Fruit fly (Drosophila melanogaster) whole organism, embryonic: ENCODE measurements around the gene CG16790.
A peak's percentile ranks its signal among the peaks of the same experiment; 100 is the strongest.

Source experiments
- B-H2 ChIP-seq: fragments of 200-800 bp; sonication (Bioruptor generic); optimal IDR thresholded peaks from 2 replicates; lab custom pipeline; 2018; ENCODE audit warnings: missing biosample characterization, mild to moderate bottlenecking, missing genetic modification characterization
- Blimp-1 ChIP-seq: fragments of 200-800 bp; sonication (Bioruptor generic); optimal IDR thresholded peaks from 3 replicates; lab custom pipeline; 2018; ENCODE audit warnings: missing biosample characterization, missing genetic modification characterization, mild to moderate bottlenecking, moderate library complexity, missing genetic modification reagents
- Bteb2 ChIP-seq: fragments of 200-800 bp; sonication (Bioruptor generic); optimal IDR thresholded peaks from 2 replicates; lab custom pipeline; 2016; ENCODE audit warnings: missing biosample characterization, missing genetic modification characterization
- C15 ChIP-seq: fragments of 200-800 bp; sonication (Bioruptor generic); IDR thresholded peaks from 3 replicates; pipeline ENCODE4 v1.3.6; 2022; ENCODE audit warnings: missing biosample characterization, missing genetic modification characterization
- CG10431 ChIP-seq: fragments of 200-800 bp; sonication (Bioruptor generic); optimal IDR thresholded peaks from 3 replicates; lab custom pipeline; 2018; ENCODE audit warnings: missing biosample characterization, mild to moderate bottlenecking, missing genetic modification characterization
- CG12299 ChIP-seq: fragments of 200-800 bp; sonication (Bioruptor generic); optimal IDR thresholded peaks from 2 replicates; lab custom pipeline; 2018; ENCODE audit warnings: missing biosample characterization, mild to moderate bottlenecking, missing genetic modification characterization
- CG14014 ChIP-seq: fragments of 200-800 bp; sonication (Bioruptor generic); IDR thresholded peaks from 2 replicates; pipeline ENCODE4 v1.3.6; 2022; ENCODE audit warnings: missing biosample characterization, missing genetic modification characterization
- CG14050 ChIP-seq: fragments of 200-800 bp; sonication (Bioruptor generic); IDR thresholded peaks from 3 replicates; pipeline ENCODE4 v1.3.6; 2022; ENCODE audit warnings: missing biosample characterization, missing genetic modification characterization
- CG15696 ChIP-seq: fragments of 200-800 bp; sonication (Bioruptor generic); optimal IDR thresholded peaks from 2 replicates; lab custom pipeline; 2019; ENCODE audit warnings: missing biosample characterization, mild to moderate bottlenecking, missing genetic modification characterization, moderate library complexity
- CG1647 ChIP-seq: fragments of 200-800 bp; sonication (Bioruptor generic); optimal IDR thresholded peaks from 3 replicates; lab custom pipeline; 2016; ENCODE audit warnings: missing biosample characterization, missing genetic modification characterization
- CG18011 ChIP-seq: fragments of 200-800 bp; sonication (Bioruptor generic); optimal IDR thresholded peaks from 2 replicates; lab custom pipeline; 2017; ENCODE audit warnings: missing biosample characterization, missing genetic modification characterization, mild to moderate bottlenecking, moderate library complexity, missing genotype
- CG4854 ChIP-seq: fragments of 200-800 bp; sonication (Bioruptor generic); optimal IDR thresholded peaks from 2 replicates; lab custom pipeline; 2016; ENCODE audit warnings: missing biosample characterization, missing genetic modification characterization, inconsistent platforms
- CG5180 ChIP-seq: fragments of 200-800 bp; sonication (Bioruptor generic); optimal IDR thresholded peaks from 3 replicates; lab custom pipeline; 2017; ENCODE audit warnings: missing biosample characterization, missing genetic modification characterization, mild to moderate bottlenecking, moderate library complexity, missing genetic modification reagents
- CG6765 ChIP-seq: fragments of 200-800 bp; sonication (Bioruptor generic); optimal IDR thresholded peaks from 3 replicates; lab custom pipeline; 2017; ENCODE audit warnings: missing biosample characterization, mild to moderate bottlenecking, missing genetic modification characterization
- CG8089 ChIP-seq: fragments of 200-800 bp; sonication (Bioruptor generic); optimal IDR thresholded peaks from 3 replicates; lab custom pipeline; 2016; ENCODE audit warnings: missing biosample characterization, missing genetic modification characterization
- CG8478 ChIP-seq: fragments of >200 bp; optimal IDR thresholded peaks from 2 replicates; lab custom pipeline; 2018
- CG9797 ChIP-seq: fragments of 200-800 bp; sonication (Bioruptor generic); optimal IDR thresholded peaks from 3 replicates; lab custom pipeline; 2018; ENCODE audit warnings: missing biosample characterization, mild to moderate bottlenecking, missing genetic modification characterization
- CrebB ChIP-seq: fragments of 200-800 bp; sonication (Bioruptor generic); optimal IDR thresholded peaks from 3 replicates; lab custom pipeline; 2018; ENCODE audit warnings: missing biosample characterization, mild to moderate bottlenecking, missing genetic modification characterization
- Doc2 ChIP-seq: fragments of 200-800 bp; sonication (Bioruptor generic); IDR thresholded peaks from 2 replicates; pipeline ENCODE4 v1.3.6; 2022; ENCODE audit warnings: missing biosample characterization, missing genetic modification characterization
- Dref ChIP-seq: fragments of 200-800 bp; sonication (Bioruptor generic); IDR thresholded peaks from 2 replicates; pipeline ENCODE4 v1.3.6; 2022; ENCODE audit warnings: missing biosample characterization, missing genetic modification characterization
- Ets65A ChIP-seq: fragments of 200-800 bp; sonication (Bioruptor generic); peaks from one replicate; lab custom pipeline; 2016; ENCODE audit warnings: missing biosample characterization, missing genetic modification characterization
- Fer1 ChIP-seq: fragments of 200-800 bp; sonication (Bioruptor generic); optimal IDR thresholded peaks from 2 replicates; lab custom pipeline; 2017; ENCODE audit warnings: missing biosample characterization, mild to moderate bottlenecking, missing genetic modification characterization
- Hsf ChIP-seq: fragments of 200-800 bp; sonication (Bioruptor generic); optimal IDR thresholded peaks from 3 replicates; lab custom pipeline; 2016; ENCODE audit warnings: missing biosample characterization, missing genetic modification characterization
- Neu2 ChIP-seq: fragments of 200-800 bp; sonication (Bioruptor generic); optimal IDR thresholded peaks from 3 replicates; lab custom pipeline; 2016; ENCODE audit warnings: missing biosample characterization, missing genetic modification characterization, borderline replicate concordance
- NfI ChIP-seq: fragments of 200-800 bp; sonication (Bioruptor generic); optimal IDR thresholded peaks from 3 replicates; lab custom pipeline; 2018; ENCODE audit warnings: missing biosample characterization, mild to moderate bottlenecking, missing genetic modification characterization, moderate library complexity
- Pdp1 ChIP-seq, 2 experiments: fragments of 200-800 bp; sonication (Bioruptor generic); optimal IDR thresholded peaks; 3 replicates each; lab custom pipeline; 2016; ENCODE audit warnings: missing biosample characterization in 2 of 2, missing genetic modification characterization in 2 of 2, mild to moderate bottlenecking in 1 of 2, moderate library complexity in 1 of 2
- Sry-δ ChIP-seq: fragments of 200-800 bp; sonication (Bioruptor generic); optimal IDR thresholded peaks from 2 replicates; lab custom pipeline; 2016; ENCODE audit warnings: missing biosample characterization, missing genetic modification characterization
- Tbp ChIP-seq: fragments of >200 bp; optimal IDR thresholded peaks from 2 replicates; lab custom pipeline; 2018; ENCODE audit warnings: missing biosample characterization, missing genetic modification characterization
- al ChIP-seq: fragments of 200-800 bp; sonication (Bioruptor generic); IDR thresholded peaks from 2 replicates; pipeline ENCODE4 v1.3.6; 2022; ENCODE audit warnings: missing biosample characterization, missing genetic modification characterization
- amos ChIP-seq: fragments of 200-800 bp; sonication (Bioruptor generic); IDR thresholded peaks from 2 replicates; pipeline ENCODE4 v1.3.6; 2022; ENCODE audit warnings: missing biosample characterization, missing genetic modification characterization; ENCODE audit not compliant: partially characterized antibody
- aop ChIP-seq: fragments of 200-800 bp; sonication (Bioruptor generic); IDR thresholded peaks from 2 replicates; pipeline ENCODE4 v1.3.6; 2022; ENCODE audit warnings: missing biosample characterization, missing genetic modification characterization
- ap ChIP-seq: fragments of 200-800 bp; sonication (Bioruptor generic); IDR thresholded peaks from 2 replicates; pipeline ENCODE4 v1.3.6; 2022; ENCODE audit warnings: missing biosample characterization, missing genetic modification characterization
- bsh ChIP-seq, 2 experiments: fragments of 200-800 bp; sonication (Bioruptor generic); optimal IDR thresholded peaks; 2 replicates each; lab custom pipeline; 2017 to 2018; ENCODE audit warnings: mild to moderate bottlenecking in 2 of 2, missing biosample characterization in 2 of 2, missing genetic modification characterization in 2 of 2, moderate library complexity in 1 of 2
- fru ChIP-seq: fragments of >200 bp; optimal IDR thresholded peaks from 2 replicates; lab custom pipeline; 2017
- gce ChIP-seq: fragments of 200-800 bp; sonication (Bioruptor generic); IDR thresholded peaks from 3 replicates; pipeline ENCODE4 v1.3.6; 2022; ENCODE audit warnings: missing biosample characterization, missing genetic modification characterization
- gcm2 ChIP-seq: fragments of 200-800 bp; sonication (Bioruptor generic); optimal IDR thresholded peaks from 2 replicates; lab custom pipeline; 2016; ENCODE audit warnings: missing biosample characterization, missing genetic modification characterization
- hbn ChIP-seq: fragments of 200-800 bp; sonication (Bioruptor generic); IDR thresholded peaks from 2 replicates; pipeline ENCODE4 v1.3.6; 2022; ENCODE audit warnings: missing biosample characterization, missing genetic modification characterization; ENCODE audit not compliant: partially characterized antibody
- insv ChIP-seq, 2 experiments: fragments of 200-800 bp; sonication (Bioruptor generic); optimal IDR thresholded peaks; 3 replicates each; lab custom pipeline; 2016 to 2018; ENCODE audit warnings: missing biosample characterization in 2 of 2, missing genetic modification characterization in 2 of 2
- ken ChIP-seq: fragments of 200-800 bp; sonication (Bioruptor generic); IDR thresholded peaks from 3 replicates; pipeline ENCODE4 v1.3.6; 2022; ENCODE audit warnings: missing biosample characterization, missing genetic modification characterization
- lmd ChIP-seq: fragments of 200-800 bp; sonication (Bioruptor generic); IDR thresholded peaks from 2 replicates; pipeline ENCODE4 v1.3.6; 2022; ENCODE audit warnings: missing biosample characterization, missing genetic modification characterization
- nerfin-2 ChIP-seq: fragments of 200-800 bp; sonication (Bioruptor generic); IDR thresholded peaks from 2 replicates; pipeline ENCODE4 v1.3.6; 2022; ENCODE audit warnings: missing biosample characterization, missing genetic modification characterization; ENCODE audit not compliant: partially characterized antibody
- org-1 ChIP-seq: fragments of 200-800 bp; sonication (Bioruptor generic); optimal IDR thresholded peaks from 2 replicates; lab custom pipeline; 2017; ENCODE audit warnings: missing biosample characterization, missing genetic modification characterization
- p53 ChIP-seq: fragments of 200-800 bp; sonication (Bioruptor generic); optimal IDR thresholded peaks from 2 replicates; lab custom pipeline; 2016; ENCODE audit warnings: missing biosample characterization, missing genetic modification characterization
- pb ChIP-seq: fragments of 200-800 bp; sonication (Bioruptor generic); optimal IDR thresholded peaks from 3 replicates; lab custom pipeline; 2016; ENCODE audit warnings: missing biosample characterization, missing genetic modification characterization
- pum ChIP-seq: fragments of 200-800 bp; sonication (Bioruptor generic); optimal IDR thresholded peaks from 2 replicates; lab custom pipeline; 2016; ENCODE audit warnings: missing biosample characterization, missing genetic modification characterization
- sens-2 ChIP-seq: fragments of 200-800 bp; sonication (Bioruptor generic); IDR thresholded peaks from 2 replicates; pipeline ENCODE4 v1.3.6; 2022; ENCODE audit warnings: missing biosample characterization, missing genetic modification characterization
- shn ChIP-seq: fragments of 200-800 bp; sonication (Bioruptor generic); optimal IDR thresholded peaks from 3 replicates; lab custom pipeline; 2016; ENCODE audit warnings: missing biosample characterization, missing genetic modification characterization
- sisA ChIP-seq: fragments of 200-800 bp; sonication (Bioruptor generic); IDR thresholded peaks from 2 replicates; pipeline ENCODE4 v1.3.6; 2022; ENCODE audit warnings: missing biosample characterization, missing genetic modification characterization
- sqz ChIP-seq: fragments of 200-800 bp; sonication (Bioruptor generic); optimal IDR thresholded peaks from 3 replicates; lab custom pipeline; 2018; ENCODE audit warnings: missing biosample characterization, mild to moderate bottlenecking, missing genetic modification characterization
- ssp ChIP-seq: fragments of 200-800 bp; sonication (Bioruptor generic); IDR thresholded peaks from 2 replicates; pipeline ENCODE4 v1.3.6; 2022; ENCODE audit warnings: missing biosample characterization, missing genetic modification characterization
- sug ChIP-seq: fragments of 200-800 bp; optimal IDR thresholded peaks from 2 replicates; lab custom pipeline; 2019; ENCODE audit warnings: missing biosample characterization, mild to moderate bottlenecking, missing genetic modification characterization, moderate library complexity
- zfh1 ChIP-seq: fragments of 200-800 bp; sonication (Bioruptor generic); IDR thresholded peaks from 3 replicates; pipeline ENCODE4 v1.3.6; 2022; ENCODE audit warnings: missing biosample characterization, missing genetic modification characterization

CG16790 gene

dm6 chr3R:9618331-9618730 lies 48.3 kb upstream of the CG16790 start (continued):
- peak; percentile 54 for TF ChIP-seq CG15696 (tag; lab: Kevin White, UChicago)
- no peak for TF ChIP-seq CG9797
- TF ChIP-seq Bteb2 (GFP tag; lab: Kevin White, UChicago), result peak; percentile 33
- TF ChIP-seq CG1647, result peak; percentile 62
- no peak for TF ChIP-seq hbn
- TF ChIP-seq ssp (GFP tag; lab: Robert Waterston, UW), result peak; percentile 60; the same call in 1 of the 2 replicates
- peak; percentile 72 for TF ChIP-seq org-1 (GFP tag; lab: Kevin White, UChicago)
- TF ChIP-seq CG5180, result peak; percentile 43
- TF ChIP-seq nerfin-2 (GFP tag; lab: Robert Waterston, UW), result no peak
- TF ChIP-seq CG14014 (GFP tag; lab: Robert Waterston, UW), result peak; percentile 77
- no peak for TF ChIP-seq CG4854 (GFP tag; lab: Kevin White, UChicago)
- peak; percentile 95 for TF ChIP-seq Ets65A
- peak; percentile 84 for TF ChIP-seq lmd
- peak; percentile 69 for TF ChIP-seq NfI
- no peak for TF ChIP-seq CG12299
- peak; percentile 42 for TF ChIP-seq pb
- peak; percentile 93 for TF ChIP-seq zfh1 (GFP tag; lab: Robert Waterston, UW)
- peak; percentile 64 for TF ChIP-seq CG14050
- peak; percentile 10; the same call in 1 of the 3 replicates for TF ChIP-seq C15 (GFP tag; lab: Robert Waterston, UW)
- no peak for TF ChIP-seq Dref (GFP tag; lab: Robert Waterston, UW)
- peak; percentile 21 for TF ChIP-seq sqz
- TF ChIP-seq sisA, result peak; percentile 86
- TF ChIP-seq sens-2, result peak; percentile 84
- TF ChIP-seq CG6765 (GFP tag; lab: Kevin White, UChicago), result no peak
- no peak for TF ChIP-seq al (GFP tag; lab: Robert Waterston, UW)
- TF ChIP-seq Blimp-1, result peak; percentile 82
- TF ChIP-seq Pdp1 (GFP tag; optimal IDR thresholded peaks at IDR 0.05; lab: Kevin White, UChicago), result peak; percentile 68 to 75
- TF ChIP-seq CG8478 (lab: Kevin White, UChicago), result no peak
- TF ChIP-seq Tbp (GFP tag; lab: Kevin White, UChicago), result no peak
- TF ChIP-seq Hsf (GFP tag; lab: Kevin White, UChicago), result peak; percentile 72
- TF ChIP-seq pum (GFP tag; lab: Kevin White, UChicago), result peak; percentile 65
- peak; percentile 46 for TF ChIP-seq shn (GFP tag; lab: Kevin White, UChicago)
- TF ChIP-seq gce (GFP tag; lab: Robert Waterston, UW), result 0 out of 3 replicates have a peak, but pooled peaks have one; percentile 63
- peak in 1 of 2 experiments; percentile 87 for TF ChIP-seq bsh (GFP tag; optimal IDR thresholded peaks at IDR 0.05; lab: Kevin White, UChicago)
- TF ChIP-seq gcm2, result peak; percentile 69
- peak; percentile 44; the same call in 1 of the 2 replicates for TF ChIP-seq Doc2
- TF ChIP-seq sug (tag; lab: Kevin White, UChicago), result no peak
- TF ChIP-seq Sry-δ (GFP tag; lab: Kevin White, UChicago), result peak; percentile 27
- TF ChIP-seq insv (GFP tag; optimal IDR thresholded peaks at IDR 0.05; lab: Kevin White, UChicago), result no peak
- no peak for TF ChIP-seq B-H2 (GFP tag; lab: Kevin White, UChicago)
- TF ChIP-seq amos (GFP tag; lab: Robert Waterston, UW), result no peak
- TF ChIP-seq aop (GFP tag; lab: Robert Waterston, UW), result peak; percentile 69; the same call in 1 of the 2 replicates
- peak; percentile 82; the same call in 2 of the 3 replicates for TF ChIP-seq ken (GFP tag; lab: Robert Waterston, UW)
- TF ChIP-seq CrebB, result peak; percentile 57
- no peak for TF ChIP-seq fru
- peak; percentile 24 for TF ChIP-seq Neu2 (GFP tag; lab: Kevin White, UChicago)
- peak; percentile 50 for TF ChIP-seq Fer1
- no peak for TF ChIP-seq CG10431 (GFP tag; lab: Kevin White, UChicago)
- TF ChIP-seq ap (GFP tag; lab: Robert Waterston, UW), result peak; percentile 71
- peak; percentile 62 for TF ChIP-seq CG8089
- no peak for TF ChIP-seq p53 (GFP tag; lab: Kevin White, UChicago)
- TF ChIP-seq CG18011 (GFP tag; lab: Kevin White, UChicago), result no peak
